Fruit fly (Drosophila melanogaster) whole organism, prepupa: ENCODE data around the gene CG9240.
A peak's percentile ranks its signal among the peaks of the same experiment; 100 is the strongest.

Experiments
- Blimp-1 ChIP-seq: fragments of 200-800 bp; sonication (Bioruptor generic); optimal IDR thresholded peaks from 3 replicates; lab custom pipeline; 2017; ENCODE audit warnings: missing biosample characterization, missing genetic modification characterization, mild to moderate bottlenecking, moderate library complexity, missing genetic modification reagents
- CG10631 ChIP-seq: fragments of 200-800 bp; sonication (Bioruptor generic); optimal IDR thresholded peaks from 2 replicates; lab custom pipeline; 2016; ENCODE audit warnings: missing biosample characterization, missing genetic modification characterization
- CG11762 ChIP-seq: fragments of 200-800 bp; sonication (Bioruptor generic); optimal IDR thresholded peaks from 3 replicates; lab custom pipeline; 2016; ENCODE audit warnings: missing biosample characterization, missing genetic modification characterization; ENCODE audit not compliant: insufficient read depth
- CG11902 ChIP-seq: fragments of 200-800 bp; sonication (Bioruptor generic); optimal IDR thresholded peaks from 3 replicates; lab custom pipeline; 2016; ENCODE audit warnings: missing biosample characterization, missing genetic modification characterization
- CG15336 ChIP-seq: fragments of 200-800 bp; sonication (Bioruptor generic); IDR thresholded peaks from 2 replicates; pipeline ENCODE4 v1.3.6; 2022; ENCODE audit warnings: missing biosample characterization, missing genetic modification characterization
- CG1621 ChIP-seq: fragments of 200-800 bp; sonication (Bioruptor generic); optimal IDR thresholded peaks from 3 replicates; lab custom pipeline; 2018; ENCODE audit warnings: missing biosample characterization, mild to moderate bottlenecking, missing genetic modification characterization
- CG16779 ChIP-seq: fragments of 200-800 bp; sonication (Bioruptor generic); optimal IDR thresholded peaks from 3 replicates; lab custom pipeline; 2017; ENCODE audit warnings: missing biosample characterization, mild to moderate bottlenecking, missing genetic modification characterization
- CG3032 ChIP-seq: fragments of 200-800 bp; optimal IDR thresholded peaks from 2 replicates; lab custom pipeline; 2019; ENCODE audit warnings: missing biosample characterization, mild to moderate bottlenecking, missing genetic modification characterization, moderate library complexity
- CG34406 ChIP-seq: fragments of 200-800 bp; sonication (Bioruptor generic); optimal IDR thresholded peaks from 3 replicates; lab custom pipeline; 2016; ENCODE audit warnings: missing biosample characterization, missing genetic modification characterization
- CG3919 ChIP-seq: fragments of 200-800 bp; sonication (Bioruptor generic); optimal IDR thresholded peaks from 3 replicates; lab custom pipeline; 2016; ENCODE audit warnings: missing biosample characterization, missing genetic modification characterization
- CG4318 ChIP-seq: fragments of 200-800 bp; sonication (Bioruptor generic); optimal IDR thresholded peaks from 3 replicates; lab custom pipeline; 2017; ENCODE audit warnings: missing biosample characterization, mild to moderate bottlenecking, missing genetic modification characterization
- CG6163 ChIP-seq: fragments of 200-800 bp; sonication (Bioruptor generic); IDR thresholded peaks from 3 replicates; pipeline ENCODE4 v1.3.6; 2022; ENCODE audit warnings: missing biosample characterization, missing genetic modification characterization
- CG6792 ChIP-seq: fragments of 200-800 bp; sonication (Bioruptor generic); optimal IDR thresholded peaks from 3 replicates; lab custom pipeline; 2016; ENCODE audit warnings: missing biosample characterization, missing genetic modification characterization
- CG6854 ChIP-seq: fragments of 200-800 bp; sonication (Bioruptor generic); optimal IDR thresholded peaks from 2 replicates; lab custom pipeline; 2017; ENCODE audit warnings: missing biosample characterization, mild to moderate bottlenecking, missing genetic modification characterization
- CG7368 ChIP-seq: fragments of 200-800 bp; sonication (Bioruptor generic); optimal IDR thresholded peaks from 3 replicates; lab custom pipeline; 2016; ENCODE audit warnings: missing biosample characterization, missing genetic modification characterization
- CG8119 ChIP-seq: fragments of 200-800 bp; sonication (Bioruptor generic); IDR thresholded peaks from 3 replicates; pipeline ENCODE4 v1.3.6; 2022; ENCODE audit warnings: missing biosample characterization, missing genetic modification characterization
- CG8319 ChIP-seq: fragments of 200-800 bp; sonication (Bioruptor generic); optimal IDR thresholded peaks from 3 replicates; lab custom pipeline; 2016; ENCODE audit warnings: missing biosample characterization, missing genetic modification characterization
- Eip75B ChIP-seq: fragments of 200-800 bp; sonication (Bioruptor generic); optimal IDR thresholded peaks from 3 replicates; lab custom pipeline; 2016; ENCODE audit warnings: missing biosample characterization, missing genetic modification characterization
- Eip78C ChIP-seq: fragments of 200-800 bp; sonication (Bioruptor generic); peaks from one replicate; lab custom pipeline; 2016; ENCODE audit warnings: missing biosample characterization, missing genetic modification characterization
- Ets21C ChIP-seq: fragments of 200-800 bp; sonication (Bioruptor generic); optimal IDR thresholded peaks from 3 replicates; lab custom pipeline; 2016; ENCODE audit warnings: missing biosample characterization, missing genetic modification characterization
- Ets96B ChIP-seq: fragments of 200-800 bp; optimal IDR thresholded peaks from 2 replicates; lab custom pipeline; 2019; ENCODE audit warnings: missing biosample characterization, mild to moderate bottlenecking, missing genetic modification characterization, moderate library complexity
- Gug ChIP-seq: fragments of 200-800 bp; sonication (Bioruptor generic); IDR thresholded peaks from 2 replicates; pipeline ENCODE4 v1.3.6; 2022; ENCODE audit warnings: missing biosample characterization, missing genetic modification characterization
- Hr38 ChIP-seq: sonication (Bioruptor generic); optimal IDR thresholded peaks from 2 replicates; lab custom pipeline; 2016; ENCODE audit warnings: missing biosample characterization, missing genetic modification characterization
- Hr39 ChIP-seq: fragments of 200-800 bp; sonication (Bioruptor generic); optimal IDR thresholded peaks from 2 replicates; lab custom pipeline; 2016; ENCODE audit warnings: missing biosample characterization, missing genetic modification characterization
- Hr4 ChIP-seq: fragments of 200-800 bp; sonication (Bioruptor generic); optimal IDR thresholded peaks from 3 replicates; lab custom pipeline; 2016; ENCODE audit warnings: missing biosample characterization, missing genetic modification characterization
- Lpt ChIP-seq: fragments of 200-800 bp; sonication (Bioruptor generic); optimal IDR thresholded peaks from 3 replicates; lab custom pipeline; 2016; ENCODE audit warnings: missing biosample characterization, missing genetic modification characterization
- Met ChIP-seq: fragments of 200-800 bp; sonication (Bioruptor generic); optimal IDR thresholded peaks from 3 replicates; lab custom pipeline; 2016; ENCODE audit warnings: missing biosample characterization, missing genetic modification characterization
- Smox ChIP-seq: fragments of 200-800 bp; sonication (Bioruptor generic); optimal IDR thresholded peaks from 3 replicates; lab custom pipeline; 2016; ENCODE audit warnings: missing biosample characterization, missing genetic modification characterization
- Sox102F ChIP-seq: fragments of 200-800 bp; sonication (Bioruptor generic); optimal IDR thresholded peaks from 2 replicates; lab custom pipeline; 2016; ENCODE audit warnings: missing biosample characterization, mild to moderate bottlenecking, missing genetic modification characterization
- Sox15 ChIP-seq: fragments of 200-800 bp; sonication (Bioruptor generic); optimal IDR thresholded peaks from 3 replicates; lab custom pipeline; 2016; ENCODE audit warnings: missing biosample characterization, missing genetic modification characterization
- acj6 ChIP-seq: fragments of 200-800 bp; sonication (Bioruptor generic); optimal IDR thresholded peaks from 3 replicates; lab custom pipeline; 2016; ENCODE audit warnings: missing biosample characterization, missing genetic modification characterization
- cyc ChIP-seq: fragments of 200-800 bp; sonication (Bioruptor generic); optimal IDR thresholded peaks from 3 replicates; lab custom pipeline; 2016; ENCODE audit warnings: missing biosample characterization, missing genetic modification characterization
- dac ChIP-seq: fragments of 200-800 bp; sonication (Bioruptor generic); optimal IDR thresholded peaks from 2 replicates; lab custom pipeline; 2017; ENCODE audit warnings: missing biosample characterization, mild to moderate bottlenecking, missing genetic modification characterization
- dsx ChIP-seq: fragments of 200-800 bp; optimal IDR thresholded peaks from 3 replicates; lab custom pipeline; 2019; ENCODE audit warnings: missing biosample characterization, mild to moderate bottlenecking, missing genetic modification characterization, moderate library complexity; ENCODE audit not compliant: poor library complexity, severe bottlenecking
- esn ChIP-seq: fragments of 200-800 bp; sonication (Bioruptor generic); optimal IDR thresholded peaks from 2 replicates; lab custom pipeline; 2016; ENCODE audit warnings: missing biosample characterization, mild to moderate bottlenecking, missing genetic modification characterization, moderate library complexity
- fd59A ChIP-seq: fragments of 200-800 bp; sonication (Bioruptor generic); optimal IDR thresholded peaks from 2 replicates; lab custom pipeline; 2017; ENCODE audit warnings: missing biosample characterization, mild to moderate bottlenecking, missing genetic modification characterization, missing genetic modification reagents
- fd85E ChIP-seq: fragments of 200-800 bp; sonication (Bioruptor generic); optimal IDR thresholded peaks from 3 replicates; lab custom pipeline; 2016; ENCODE audit warnings: missing biosample characterization, missing genetic modification characterization
- fkh ChIP-seq: fragments of 200-800 bp; sonication (Bioruptor generic); optimal IDR thresholded peaks from 3 replicates; lab custom pipeline; 2017; ENCODE audit warnings: missing biosample characterization, mild to moderate bottlenecking, missing genetic modification characterization, moderate library complexity
- lz ChIP-seq: fragments of 200-800 bp; sonication (Bioruptor generic); optimal IDR thresholded peaks from 3 replicates; lab custom pipeline; 2016; ENCODE audit warnings: missing biosample characterization, missing genetic modification characterization
- pdm3 ChIP-seq: fragments of 200-800 bp; sonication (Bioruptor generic); optimal IDR thresholded peaks from 3 replicates; lab custom pipeline; 2016; ENCODE audit warnings: missing biosample characterization, missing genetic modification characterization
- spab ChIP-seq: fragments of 200-800 bp; sonication (Bioruptor generic); optimal IDR thresholded peaks from 2 replicates; lab custom pipeline; 2017; ENCODE audit warnings: missing biosample characterization, mild to moderate bottlenecking, missing genetic modification characterization, missing genetic modification reagents
- ss ChIP-seq, 2 experiments: fragments of 200-800 bp; sonication (Bioruptor generic); optimal IDR thresholded peaks; 2 replicates in 1 of 2; 3 replicates in 1 of 2; lab custom pipeline; 2017 to 2018; ENCODE audit warnings: mild to moderate bottlenecking in 2 of 2, missing biosample characterization in 2 of 2, missing genetic modification characterization in 2 of 2, moderate library complexity in 1 of 2
- svp ChIP-seq: fragments of 200-800 bp; sonication (Bioruptor generic); peaks from one replicate; lab custom pipeline; 2016; ENCODE audit warnings: missing biosample characterization, missing genetic modification characterization
- topi ChIP-seq: fragments of 200-800 bp; sonication (Bioruptor generic); optimal IDR thresholded peaks from 3 replicates; lab custom pipeline; 2016; ENCODE audit warnings: missing biosample characterization, missing genetic modification characterization
- vri ChIP-seq: fragments of 200-800 bp; sonication (Bioruptor generic); optimal IDR thresholded peaks from 3 replicates; lab custom pipeline; 2016; ENCODE audit warnings: missing biosample characterization, mild to moderate bottlenecking, missing genetic modification characterization

The CG9240 gene

DNA sequence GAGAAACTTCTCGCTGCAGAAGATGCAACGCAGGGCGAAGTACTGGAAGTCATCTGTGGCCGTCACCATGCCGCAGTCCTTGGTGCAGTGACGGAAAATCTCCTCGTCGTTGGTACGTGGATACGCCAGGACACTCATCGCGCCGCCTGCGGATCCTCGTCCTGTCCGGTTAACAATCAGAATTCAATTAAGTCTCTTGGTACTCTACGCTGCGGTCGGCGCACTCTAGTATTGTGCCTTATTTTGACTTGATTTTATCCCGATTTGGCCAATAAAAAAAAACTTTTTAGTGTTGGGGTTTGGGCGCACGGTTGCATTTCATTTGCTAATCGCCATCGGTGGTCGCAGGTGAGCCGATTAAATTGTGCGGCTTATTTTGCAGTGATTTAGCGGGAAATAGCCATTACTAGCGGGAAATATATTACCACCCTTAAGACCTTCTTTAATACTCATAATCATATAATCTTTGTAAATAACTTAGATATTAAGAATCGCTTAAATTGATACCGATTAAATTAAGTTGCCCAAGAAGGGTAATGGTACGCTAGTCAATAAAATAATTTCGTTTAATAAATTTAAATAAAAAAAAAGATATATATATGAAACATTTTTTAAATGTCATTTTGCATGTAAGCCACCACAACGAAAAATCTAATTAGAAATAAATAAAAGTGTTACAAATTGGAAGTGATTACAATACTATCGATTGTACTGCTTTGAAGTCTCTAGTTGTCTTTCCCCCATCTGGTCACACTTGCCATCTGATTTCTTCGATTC lies 45.0 kb upstream of the CG9240 start, which contains the start of the genes CG8944 and CCT6 (continued):
- no peak for TF ChIP-seq CG3919 (GFP tag; lab: Kevin White, UChicago)
- no peak for TF ChIP-seq topi (GFP tag; lab: Kevin White, UChicago)
- no peak for TF ChIP-seq CG34406 (GFP tag; lab: Kevin White, UChicago)
- TF ChIP-seq fkh (GFP tag; lab: Kevin White, UChicago): no peak
- no peak for TF ChIP-seq CG11902 (GFP tag; lab: Kevin White, UChicago)
- no peak for TF ChIP-seq vri
- no peak for TF ChIP-seq Hr39 (GFP tag; lab: Kevin White, UChicago)

DNA sequence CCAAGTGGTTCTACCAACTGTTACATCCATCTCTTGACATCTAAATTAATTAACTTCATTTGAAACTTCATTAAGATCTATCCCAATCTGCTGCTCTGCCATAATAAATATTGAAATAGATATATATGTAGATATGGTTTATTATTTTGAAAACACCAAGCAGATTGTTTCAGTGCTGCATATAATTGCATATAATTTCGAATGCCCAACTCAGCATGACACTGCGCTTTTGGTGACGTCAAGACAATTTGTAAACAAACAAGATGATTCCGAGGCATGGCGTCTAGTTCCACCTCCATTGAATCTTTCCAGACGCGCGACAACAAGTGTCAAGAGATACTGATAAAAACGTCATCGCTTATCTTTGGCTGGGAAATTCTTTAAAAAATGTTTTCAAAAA lies 39.8 kb upstream of the CG9240 start:
- TF ChIP-seq esn (GFP tag; lab: Kevin White, UChicago) (no peak), CG15336 (GFP tag; lab: Robert Waterston, UW) (0 out of 2 replicates have a peak, but pooled peaks have one; percentile 6), svp (GFP tag; lab: Kevin White, UChicago) (peak; percentile 47)

- TF ChIP-seq CG3032 (peak; percentile 10), fd59A (GFP tag; lab: Kevin White, UChicago) (no peak), CG7368 (no peak), CG8119 (GFP tag; lab: Robert Waterston, UW) (peak; percentile 56; the same call in 2 of the 3 replicates), Sox15 (GFP tag; lab: Kevin White, UChicago) (no peak), Gug (GFP tag; lab: Robert Waterston, UW) (peak; percentile 52; the same call in 1 of the 2 replicates), cyc (GFP tag; lab: Kevin White, UChicago) (peak; percentile 45), CG8319 (GFP tag; lab: Kevin White, UChicago) (no peak), CG16779 (tag; lab: Kevin White, UChicago) (no peak), CG6163 (GFP tag; lab: Robert Waterston, UW) (peak; percentile 69), Ets96B (tag; lab: Kevin White, UChicago) (peak; percentile 39), Smox (GFP tag; lab: Kevin White, UChicago) (peak; percentile 60), CG3919 (GFP tag; lab: Kevin White, UChicago) (no peak), Hr38 (no peak), spab (GFP tag; lab: Kevin White, UChicago) (no peak), vri (peak; percentile 85), Lpt (GFP tag; lab: Kevin White, UChicago) (peak; percentile 18), Met (peak; percentile 66), topi (GFP tag; lab: Kevin White, UChicago) (peak; percentile 69), dac (no peak), dsx (peak; percentile 4), pdm3 (GFP tag; lab: Kevin White, UChicago) (peak; percentile 62), CG11762 (GFP tag; lab: Kevin White, UChicago) (no peak), Eip78C (GFP tag; lab: Kevin White, UChicago) (peak; percentile 83), Blimp-1 (no peak), ss (GFP tag; optimal IDR thresholded peaks at IDR 0.05; lab: Kevin White, UChicago) (no peak), Sox102F (GFP tag; lab: Kevin White, UChicago) (peak; percentile 56), CG1621 (tag; lab: Kevin White, UChicago) (peak; percentile 21), CG6854 (GFP tag; lab: Kevin White, UChicago) (no peak), CG10631 (GFP tag; lab: Kevin White, UChicago) (peak; percentile 25), CG4318 (GFP tag; lab: Kevin White, UChicago) (no peak), esn (GFP tag; lab: Kevin White, UChicago) (peak; percentile 71), Ets21C (GFP tag; lab: Kevin White, UChicago) (peak; percentile 52), CG6792 (GFP tag; lab: Kevin White, UChicago) (peak; percentile 45), CG34406 (GFP tag; lab: Kevin White, UChicago) (peak; percentile 36), Eip75B (GFP tag; lab: Kevin White, UChicago) (peak; percentile 36), acj6 (GFP tag; lab: Kevin White, UChicago) (peak; percentile 50), Hr4 (peak; percentile 50), fd85E (no peak), lz (GFP tag; lab: Kevin White, UChicago) (peak; percentile 67), CG15336 (GFP tag; lab: Robert Waterston, UW) (peak; percentile 57)
These were observed 39.2 kb upstream of the CG9240 start for dm6 chrX:15740288-15740726.
